Fruit fly (Drosophila melanogaster) whole organism, embryonic: ENCODE data around the gene dhd.

Source experiments
- Atf-2 ChIP-seq: fragments of 200-800 bp; sonication (Bioruptor generic); optimal IDR thresholded peaks from 2 replicates; lab custom pipeline; 2016; ENCODE audit warnings: missing biosample characterization, missing genetic modification characterization
- CG1024 ChIP-seq: fragments of 200-800 bp; sonication (Bioruptor generic); IDR thresholded peaks from 2 replicates; pipeline ENCODE4 v1.3.6; 2022; ENCODE audit warnings: missing biosample characterization, missing genetic modification characterization
- CG12219 ChIP-seq: fragments of 200-800 bp; sonication (Bioruptor generic); optimal IDR thresholded peaks from 3 replicates; lab custom pipeline; 2018; ENCODE audit warnings: missing biosample characterization, mild to moderate bottlenecking, missing genetic modification characterization
- CG12769 ChIP-seq: fragments of 200-800 bp; sonication (Bioruptor generic); optimal IDR thresholded peaks from 2 replicates; lab custom pipeline; 2019; ENCODE audit warnings: missing biosample characterization, mild to moderate bottlenecking, missing genetic modification characterization, moderate library complexity
- CG13424 ChIP-seq: fragments of 200-800 bp; sonication (Bioruptor generic); optimal IDR thresholded peaks from 2 replicates; lab custom pipeline; 2019; ENCODE audit warnings: missing biosample characterization, mild to moderate bottlenecking, missing genetic modification characterization, moderate library complexity
- CG15011 ChIP-seq: fragments of 200-800 bp; sonication (Bioruptor generic); optimal IDR thresholded peaks from 3 replicates; lab custom pipeline; 2018; ENCODE audit warnings: missing biosample characterization, mild to moderate bottlenecking, missing genetic modification characterization
- CG15479 ChIP-seq: fragments of 200-800 bp; sonication (Bioruptor generic); optimal IDR thresholded peaks from 3 replicates; lab custom pipeline; 2019; ENCODE audit warnings: missing biosample characterization, mild to moderate bottlenecking, missing genetic modification characterization, moderate library complexity
- CG17359 ChIP-seq: fragments of 200-800 bp; sonication (Bioruptor generic); optimal IDR thresholded peaks from 3 replicates; lab custom pipeline; 2018; ENCODE audit warnings: missing biosample characterization, mild to moderate bottlenecking, missing genetic modification characterization, moderate library complexity
- CG17612 ChIP-seq: fragments of 200-800 bp; sonication (Bioruptor generic); IDR thresholded peaks from 2 replicates; pipeline ENCODE4 v1.3.6; 2022; ENCODE audit warnings: missing biosample characterization, missing genetic modification characterization
- CG2875 ChIP-seq: fragments of 200-800 bp; sonication (Bioruptor generic); optimal IDR thresholded peaks from 2 replicates; lab custom pipeline; 2017; ENCODE audit warnings: missing biosample characterization, mild to moderate bottlenecking, missing genetic modification characterization, missing genetic modification reagents
- CG2889 ChIP-seq: fragments of 200-800 bp; sonication (Bioruptor generic); IDR thresholded peaks from 3 replicates; pipeline ENCODE4 v1.3.6; 2022; ENCODE audit warnings: missing biosample characterization, missing genetic modification characterization
- CG32767 ChIP-seq: fragments of 200-800 bp; sonication (Bioruptor generic); IDR thresholded peaks from 2 replicates; pipeline ENCODE4 v1.3.6; 2022; ENCODE audit warnings: missing biosample characterization, missing genetic modification characterization
- CG33557 ChIP-seq: fragments of 200-800 bp; sonication (Bioruptor generic); optimal IDR thresholded peaks from 2 replicates; lab custom pipeline; 2019; ENCODE audit warnings: missing biosample characterization, mild to moderate bottlenecking, missing genetic modification characterization, moderate library complexity
- CG3838 ChIP-seq: fragments of 200-800 bp; sonication (Bioruptor generic); optimal IDR thresholded peaks from 3 replicates; lab custom pipeline; 2016; ENCODE audit warnings: missing biosample characterization, missing genetic modification characterization
- CG6254 ChIP-seq: fragments of 200-800 bp; sonication (Bioruptor generic); optimal IDR thresholded peaks from 3 replicates; lab custom pipeline; 2017; ENCODE audit warnings: mild to moderate bottlenecking, missing biosample characterization, missing genetic modification reagents, missing genetic modification characterization
- CG6272 ChIP-seq: fragments of 200-800 bp; sonication (Bioruptor generic); IDR thresholded peaks from 2 replicates; pipeline ENCODE4 v1.3.6; 2022; ENCODE audit warnings: missing biosample characterization, missing genetic modification characterization
- CG7786 ChIP-seq: fragments of 200-800 bp; sonication (Bioruptor generic); optimal IDR thresholded peaks from 2 replicates; lab custom pipeline; 2016; ENCODE audit warnings: missing biosample characterization, missing genetic modification characterization
- CG7987 ChIP-seq: fragments of 200-800 bp; sonication (Bioruptor generic); optimal IDR thresholded peaks from 2 replicates; lab custom pipeline; 2018; ENCODE audit warnings: missing biosample characterization, mild to moderate bottlenecking, missing genetic modification characterization, moderate library complexity
- CG8388 ChIP-seq: fragments of 200-800 bp; sonication (Bioruptor generic); optimal IDR thresholded peaks from 2 replicates; lab custom pipeline; 2019; ENCODE audit warnings: missing biosample characterization, mild to moderate bottlenecking, missing genetic modification characterization, moderate library complexity
- CG8478 ChIP-seq: fragments of >200 bp; optimal IDR thresholded peaks from 2 replicates; lab custom pipeline; 2018
- CG9817 ChIP-seq: fragments of 200-800 bp; sonication (Bioruptor generic); optimal IDR thresholded peaks from 2 replicates; lab custom pipeline; 2018; ENCODE audit warnings: missing biosample characterization, mild to moderate bottlenecking, missing genetic modification characterization, moderate library complexity
- CHES-1-like ChIP-seq: fragments of 200-800 bp; sonication (Bioruptor generic); optimal IDR thresholded peaks from 2 replicates; lab custom pipeline; 2016; ENCODE audit warnings: missing biosample characterization, missing genetic modification characterization
- Dad ChIP-seq: fragments of 200-800 bp; sonication (Bioruptor generic); optimal IDR thresholded peaks from 3 replicates; lab custom pipeline; 2016; ENCODE audit warnings: missing biosample characterization, missing genetic modification characterization
- Dip3 ChIP-seq: fragments of 200-800 bp; sonication (Bioruptor generic); optimal IDR thresholded peaks from 3 replicates; lab custom pipeline; 2016; ENCODE audit warnings: missing biosample characterization, missing genetic modification characterization
- E2f2 ChIP-seq: fragments of 200-800 bp; sonication (Bioruptor generic); IDR thresholded peaks from 2 replicates; pipeline ENCODE4 v1.3.6; 2022; ENCODE audit warnings: missing biosample characterization, missing genetic modification characterization
- H2.0 ChIP-seq: fragments of 200-800 bp; sonication (Bioruptor generic); IDR thresholded peaks from 2 replicates; pipeline ENCODE4 v1.3.6; 2022; ENCODE audit warnings: missing biosample characterization, missing genetic modification characterization
- MTF-1 ChIP-seq: fragments of 200-800 bp; sonication (Bioruptor generic); optimal IDR thresholded peaks from 2 replicates; lab custom pipeline; 2018; ENCODE audit warnings: missing biosample characterization, mild to moderate bottlenecking, missing genetic modification characterization, borderline replicate concordance
- Max ChIP-seq: fragments of 200-800 bp; sonication (Bioruptor generic); optimal IDR thresholded peaks from 2 replicates; lab custom pipeline; 2016; ENCODE audit warnings: missing biosample characterization, mild to moderate bottlenecking, missing genetic modification characterization
- Mrtf ChIP-seq: fragments of 200-800 bp; sonication (Bioruptor generic); IDR thresholded peaks from 3 replicates; pipeline ENCODE4 v1.3.6; 2022; ENCODE audit warnings: missing biosample characterization, missing genetic modification characterization
- NK7.1 ChIP-seq: fragments of 200-800 bp; sonication (Bioruptor generic); optimal IDR thresholded peaks from 3 replicates; lab custom pipeline; 2016; ENCODE audit warnings: missing biosample characterization, missing genetic modification characterization
- Side ChIP-seq: fragments of 200-800 bp; sonication (Bioruptor generic); optimal IDR thresholded peaks from 2 replicates; lab custom pipeline; 2016; ENCODE audit warnings: missing biosample characterization, missing genetic modification characterization
- Ssrp ChIP-seq: fragments of 200-800 bp; sonication (Bioruptor generic); optimal IDR thresholded peaks from 2 replicates; lab custom pipeline; 2018; ENCODE audit warnings: missing biosample characterization, mild to moderate bottlenecking, missing genetic modification characterization, moderate library complexity
- Tbp ChIP-seq: fragments of >200 bp; optimal IDR thresholded peaks from 2 replicates; lab custom pipeline; 2018; ENCODE audit warnings: missing biosample characterization, missing genetic modification characterization
- ab ChIP-seq: fragments of 200-800 bp; sonication (Bioruptor generic); optimal IDR thresholded peaks from 2 replicates; lab custom pipeline; 2016; ENCODE audit warnings: missing biosample characterization, missing genetic modification characterization
- ac ChIP-seq: fragments of 200-800 bp; sonication (Bioruptor generic); optimal IDR thresholded peaks from 3 replicates; lab custom pipeline; 2017; ENCODE audit warnings: missing biosample characterization, mild to moderate bottlenecking, missing genetic modification characterization
- ase ChIP-seq: fragments of 200-800 bp; sonication (Bioruptor generic); IDR thresholded peaks from 3 replicates; pipeline ENCODE4 v1.3.6; 2022; ENCODE audit warnings: missing biosample characterization, missing genetic modification characterization
- bcd ChIP-seq: fragments of 200-800 bp; sonication (Bioruptor generic); optimal IDR thresholded peaks from 2 replicates; lab custom pipeline; 2017; ENCODE audit warnings: missing biosample characterization, mild to moderate bottlenecking, missing genetic modification characterization
- cato ChIP-seq: fragments of 200-800 bp; sonication (Bioruptor generic); optimal IDR thresholded peaks from 2 replicates; lab custom pipeline; 2016; ENCODE audit warnings: missing biosample characterization, missing genetic modification characterization, borderline replicate concordance
- crol ChIP-seq: fragments of 200-800 bp; sonication (Bioruptor generic); IDR thresholded peaks from 2 replicates; pipeline ENCODE4 v1.3.6; 2022; ENCODE audit warnings: missing biosample characterization, missing genetic modification characterization
- crp ChIP-seq, 2 experiments: fragments of 200-800 bp; sonication (Bioruptor generic); optimal IDR thresholded peaks; 2 replicates in 1 of 2; 3 replicates in 1 of 2; lab custom pipeline; 2017; ENCODE audit warnings: missing biosample characterization in 2 of 2, missing genetic modification characterization in 2 of 2, mild to moderate bottlenecking in 1 of 2, moderate library complexity in 1 of 2
- ewg ChIP-seq: fragments of 200-800 bp; sonication (Bioruptor generic); optimal IDR thresholded peaks from 3 replicates; lab custom pipeline; 2017; ENCODE audit warnings: mild to moderate bottlenecking, missing biosample characterization, missing genetic modification reagents, missing genetic modification characterization
- fd64A ChIP-seq: fragments of 200-800 bp; sonication (Bioruptor generic); optimal IDR thresholded peaks from 3 replicates; lab custom pipeline; 2018; ENCODE audit warnings: missing biosample characterization, mild to moderate bottlenecking, missing genetic modification characterization
- hbn ChIP-seq: fragments of 200-800 bp; sonication (Bioruptor generic); IDR thresholded peaks from 2 replicates; pipeline ENCODE4 v1.3.6; 2022; ENCODE audit warnings: missing biosample characterization, missing genetic modification characterization; ENCODE audit not compliant: partially characterized antibody
- pita ChIP-seq: fragments of 200-800 bp; sonication (Bioruptor generic); optimal IDR thresholded peaks from 2 replicates; lab custom pipeline; 2017; ENCODE audit warnings: missing biosample characterization, mild to moderate bottlenecking, missing genetic modification characterization
- schlank ChIP-seq: fragments of 200-800 bp; sonication (Bioruptor generic); optimal IDR thresholded peaks from 2 replicates; lab custom pipeline; 2018; ENCODE audit warnings: missing biosample characterization, mild to moderate bottlenecking, missing genetic modification characterization
- slbo ChIP-seq: fragments of 200-800 bp; sonication (Bioruptor generic); IDR thresholded peaks from 2 replicates; pipeline ENCODE4 v1.3.6; 2022; ENCODE audit warnings: missing biosample characterization, missing genetic modification characterization
- tio ChIP-seq: fragments of 200-800 bp; sonication (Bioruptor generic); optimal IDR thresholded peaks from 2 replicates; lab custom pipeline; 2017; ENCODE audit warnings: missing biosample characterization, missing genetic modification characterization, inconsistent platforms
- tna ChIP-seq: fragments of 200-800 bp; sonication (Bioruptor generic); IDR thresholded peaks from 2 replicates; pipeline ENCODE4 v1.3.6; 2022; ENCODE audit warnings: missing biosample characterization, missing genetic modification characterization; ENCODE audit not compliant: partially characterized antibody
- vnd ChIP-seq: fragments of 200-800 bp; sonication (Bioruptor generic); IDR thresholded peaks from 3 replicates; pipeline ENCODE4 v1.3.6; 2022; ENCODE audit warnings: missing biosample characterization, missing genetic modification characterization; ENCODE audit not compliant: partially characterized antibody
- zf30C ChIP-seq: fragments of 200-800 bp; sonication (Bioruptor generic); optimal IDR thresholded peaks from 3 replicates; lab custom pipeline; 2018; ENCODE audit warnings: missing biosample characterization, mild to moderate bottlenecking, missing genetic modification characterization

Gene dhd

dm6 chrX:5332259-5332862 lies 20.4 kb downstream of the dhd start, which contains the start of gene CanB (continued):
- no peak for TF ChIP-seq MTF-1 (GFP tag; lab: Kevin White, UChicago)
- TF ChIP-seq CG9817, result peak; percentile 5
- TF ChIP-seq cato (GFP tag; lab: Kevin White, UChicago), result no peak
- TF ChIP-seq Dip3 (GFP tag; lab: Kevin White, UChicago), result no peak
- no peak for TF ChIP-seq pita
- no peak; the same call in 1 of the 2 replicates for TF ChIP-seq slbo (GFP tag; lab: Robert Waterston, UW)
- no peak for TF ChIP-seq ab (GFP tag; lab: Kevin White, UChicago)
- TF ChIP-seq CG2889, result no peak
- TF ChIP-seq schlank (tag; lab: Kevin White, UChicago), result no peak
- TF ChIP-seq Side (GFP tag; lab: Kevin White, UChicago), result no peak
- no peak for TF ChIP-seq fd64A (GFP tag; lab: Kevin White, UChicago)
- no peak for TF ChIP-seq tio
- TF ChIP-seq Ssrp (tag; lab: Kevin White, UChicago), result no peak
- no peak for TF ChIP-seq CHES-1-like (GFP tag; lab: Kevin White, UChicago)
- TF ChIP-seq CG15011 (GFP tag; lab: Kevin White, UChicago), result no peak
- peak in 1 of 2 experiments; percentile 46 for TF ChIP-seq crp (GFP tag; optimal IDR thresholded peaks at IDR 0.05; lab: Kevin White, UChicago)
- TF ChIP-seq tna (GFP tag; lab: Robert Waterston, UW), result no peak
- no peak for TF ChIP-seq CG7987 (GFP tag; lab: Kevin White, UChicago)
- TF ChIP-seq CG32767 (GFP tag; lab: Robert Waterston, UW), result no peak
- TF ChIP-seq Atf-2 (GFP tag; lab: Kevin White, UChicago), result no peak
- TF ChIP-seq bcd (GFP tag; lab: Kevin White, UChicago), result no peak
- no peak for TF ChIP-seq CG6254 (GFP tag; lab: Kevin White, UChicago)
- TF ChIP-seq ase, result no peak
- TF ChIP-seq Dad (GFP tag; lab: Kevin White, UChicago), result no peak
- no peak for TF ChIP-seq CG6272
- no peak for TF ChIP-seq crol
- TF ChIP-seq CG8478 (lab: Kevin White, UChicago), result no peak
- no peak for TF ChIP-seq CG12219 (GFP tag; lab: Kevin White, UChicago)
- TF ChIP-seq hbn, result peak; percentile 52; the same call in 1 of the 2 replicates
- no peak for TF ChIP-seq H2.0 (GFP tag; lab: Robert Waterston, UW)
- TF ChIP-seq CG17612 (GFP tag; lab: Robert Waterston, UW), result no peak
- TF ChIP-seq CG7786 (GFP tag; lab: Kevin White, UChicago), result no peak
- no peak for TF ChIP-seq ac (GFP tag; lab: Kevin White, UChicago)
- no peak for TF ChIP-seq Max
- TF ChIP-seq CG3838 (GFP tag; lab: Kevin White, UChicago), result no peak
- peak; percentile 31 for TF ChIP-seq E2f2 (GFP tag; lab: Robert Waterston, UW)
- no peak for TF ChIP-seq NK7.1
- no peak for TF ChIP-seq CG17359 (tag; lab: Kevin White, UChicago)
- no peak for TF ChIP-seq Mrtf (GFP tag; lab: Robert Waterston, UW)
- no peak for TF ChIP-seq CG33557
- TF ChIP-seq ewg (GFP tag; lab: Kevin White, UChicago), result peak; percentile 55
- no peak for TF ChIP-seq CG13424 (tag; lab: Kevin White, UChicago)
- no peak for TF ChIP-seq CG2875
- TF ChIP-seq CG12769, result no peak
- no peak for TF ChIP-seq Tbp (GFP tag; lab: Kevin White, UChicago)
- TF ChIP-seq zf30C (GFP tag; lab: Kevin White, UChicago), result no peak
- TF ChIP-seq vnd (GFP tag; lab: Robert Waterston, UW), result peak; percentile 53; the same call in 1 of the 3 replicates
- no peak for TF ChIP-seq CG8388
- TF ChIP-seq CG1024 (GFP tag; lab: Robert Waterston, UW), result no peak
- TF ChIP-seq CG15479 (GFP tag; lab: Kevin White, UChicago), result no peak
